Fruit fly (Drosophila melanogaster): Measurements from ENCODE around the gene CG42818.

The CG42818 gene

dm6 chr2L:16251598-16252131, 9.9 kb downstream of the CG42818 start, which contains the start of gene CG46309 (continued):
- TF ChIP-seq CG6689 (GFP tag; IDR thresholded peaks at IDR 0.05) (no peak), lmd (GFP tag; IDR thresholded peaks at IDR 0.05) (no peak), Mes4 (GFP tag; optimal IDR thresholded peaks at IDR 0.05) (no peak), Hr39 (optimal IDR thresholded peaks at IDR 0.05) (no peak), CG30020 (tag; optimal IDR thresholded peaks at IDR 0.05) (no peak), croc (GFP tag; conservative IDR thresholded peaks at IDR 0.05) (no peak), CG1647 (GFP tag; optimal IDR thresholded peaks at IDR 0.05) (no peak), tll (GFP tag; optimal IDR thresholded peaks at IDR 0.05) (no peak), vfl (GFP tag; optimal IDR thresholded peaks at IDR 0.05) (peak; percentile 45), pb (GFP tag; optimal IDR thresholded peaks at IDR 0.05) (no peak), CG7556 (GFP tag; optimal IDR thresholded peaks at IDR 0.05) (peak; percentile 50), CG15269 (tag; optimal IDR thresholded peaks at IDR 0.05) (no peak), jing (GFP tag; optimal IDR thresholded peaks at IDR 0.05) (no peak), Chrac-16 (GFP tag; optimal IDR thresholded peaks at IDR 0.05) (no peak), ap (GFP tag; IDR thresholded peaks at IDR 0.05) (no peak), ftz-f1 (GFP tag; optimal IDR thresholded peaks at IDR 0.05) (no peak), kni (GFP tag; optimal IDR thresholded peaks at IDR 0.05) (no peak), Mad (GFP tag; optimal IDR thresholded peaks at IDR 0.05) (no peak), CG8765 (GFP tag; IDR thresholded peaks at IDR 0.05) (no peak), sug (tag; optimal IDR thresholded peaks at IDR 0.05) (peak; percentile 12), zfh2 (GFP tag; optimal IDR thresholded peaks at IDR 0.05) (peak; percentile 49), dm (GFP tag; optimal IDR thresholded peaks at IDR 0.05) (no peak), Stat92E (GFP tag; optimal IDR thresholded peaks at IDR 0.05) (no peak), CG7963 (GFP tag; IDR thresholded peaks at IDR 0.05; ENCODE audit: partially characterized antibody) (peak; percentile 89), Awh (GFP tag; IDR thresholded peaks at IDR 0.05) (no peak), HLH4C (GFP tag; IDR thresholded peaks at IDR 0.05; ENCODE audit: partially characterized antibody) (peak; percentile 99), tin (GFP tag; optimal IDR thresholded peaks at IDR 0.05) (peak; percentile 4), Lpt (GFP tag; optimal IDR thresholded peaks at IDR 0.05) (no peak), Bdp1 (GFP tag; optimal IDR thresholded peaks at IDR 0.05) (no peak), fd64A (GFP tag; optimal IDR thresholded peaks at IDR 0.05) (no peak), CG12391 (tag; optimal IDR thresholded peaks at IDR 0.05) (no peak), Sin3A (optimal IDR thresholded peaks at IDR 0.05) (no peak), Six4 (GFP tag; optimal IDR thresholded peaks at IDR 0.05) (peak; percentile 28), Xbp1 (GFP tag; optimal IDR thresholded peaks at IDR 0.05) (no peak), D (optimal IDR thresholded peaks at IDR 0.05) (no peak), D (GFP tag; optimal IDR thresholded peaks at IDR 0.05) (no peak), CG18764 (GFP tag; optimal IDR thresholded peaks at IDR 0.05) (no peak), CG16813 (GFP tag; IDR thresholded peaks at IDR 0.05; ENCODE audit: partially characterized antibody) (peak; percentile 89; the same call in 2 of the 3 replicates), CG1603 (tag; optimal IDR thresholded peaks at IDR 0.05) (no peak), sima (GFP tag; optimal IDR thresholded peaks at IDR 0.05) (no peak), Elba2 (GFP tag; optimal IDR thresholded peaks at IDR 0.05) (no peak), Tbp (GFP tag; optimal IDR thresholded peaks at IDR 0.05) (no peak), pan (optimal IDR thresholded peaks at IDR 0.05) (no peak), pan (GFP tag; optimal IDR thresholded peaks at IDR 0.05 in 1 of 2, IDR thresholded peaks at IDR 0.05 in 1 of 2) (no peak), Hey (tag; optimal IDR thresholded peaks at IDR 0.05) (no peak), Dfd (GFP tag; optimal IDR thresholded peaks at IDR 0.05) (no peak), H15 (GFP tag; IDR thresholded peaks at IDR 0.05) (no peak), CG3726 (GFP tag; IDR thresholded peaks at IDR 0.05) (no peak), CG18599 (GFP tag; optimal IDR thresholded peaks at IDR 0.05) (peak; percentile 0), luna (GFP tag; optimal IDR thresholded peaks at IDR 0.05) (no peak), CG3995 (GFP tag; optimal IDR thresholded peaks at IDR 0.05) (no peak), CG7372 (GFP tag; IDR thresholded peaks at IDR 0.05) (no peak), CG9797 (GFP tag; optimal IDR thresholded peaks at IDR 0.05) (no peak)
